Fruit fly (Drosophila melanogaster) whole organism, prepupa: ENCODE results near the gene CG33635.

Experiments
- CG10631 ChIP-seq: fragments of 200-800 bp; sonication (Bioruptor generic); optimal IDR thresholded peaks from 2 replicates; lab custom pipeline; 2016; ENCODE audit warnings: missing biosample characterization, missing genetic modification characterization
- CG11762 ChIP-seq: fragments of 200-800 bp; sonication (Bioruptor generic); optimal IDR thresholded peaks from 3 replicates; lab custom pipeline; 2016; ENCODE audit warnings: missing biosample characterization, missing genetic modification characterization; ENCODE audit not compliant: insufficient read depth
- CG11902 ChIP-seq: fragments of 200-800 bp; sonication (Bioruptor generic); optimal IDR thresholded peaks from 3 replicates; lab custom pipeline; 2016; ENCODE audit warnings: missing biosample characterization, missing genetic modification characterization
- CG31627 ChIP-seq: fragments of 200-800 bp; sonication (Bioruptor generic); optimal IDR thresholded peaks from 3 replicates; lab custom pipeline; 2016; ENCODE audit warnings: missing biosample characterization, missing genetic modification characterization
- CG32006 ChIP-seq: fragments of 200-800 bp; sonication (Bioruptor generic); optimal IDR thresholded peaks from 3 replicates; lab custom pipeline; 2017; ENCODE audit warnings: missing biosample characterization, mild to moderate bottlenecking, missing genetic modification characterization
- CG3919 ChIP-seq: fragments of 200-800 bp; sonication (Bioruptor generic); optimal IDR thresholded peaks from 3 replicates; lab custom pipeline; 2016; ENCODE audit warnings: missing biosample characterization, missing genetic modification characterization
- CG4318 ChIP-seq: fragments of 200-800 bp; sonication (Bioruptor generic); optimal IDR thresholded peaks from 3 replicates; lab custom pipeline; 2017; ENCODE audit warnings: missing biosample characterization, mild to moderate bottlenecking, missing genetic modification characterization
- CG6163 ChIP-seq: fragments of 200-800 bp; sonication (Bioruptor generic); IDR thresholded peaks from 3 replicates; pipeline ENCODE4 v1.3.6; 2022; ENCODE audit warnings: missing biosample characterization, missing genetic modification characterization
- CG6792 ChIP-seq: fragments of 200-800 bp; sonication (Bioruptor generic); optimal IDR thresholded peaks from 3 replicates; lab custom pipeline; 2016; ENCODE audit warnings: missing biosample characterization, missing genetic modification characterization
- CG6808 ChIP-seq: fragments of 200-800 bp; sonication (Bioruptor generic); optimal IDR thresholded peaks from 3 replicates; lab custom pipeline; 2017; ENCODE audit warnings: missing biosample characterization, missing genetic modification characterization, mild to moderate bottlenecking, moderate library complexity, missing genetic modification reagents
- CG6854 ChIP-seq: fragments of 200-800 bp; sonication (Bioruptor generic); optimal IDR thresholded peaks from 2 replicates; lab custom pipeline; 2017; ENCODE audit warnings: missing biosample characterization, mild to moderate bottlenecking, missing genetic modification characterization
- CG8632 ChIP-seq: fragments of 200-800 bp; sonication (Bioruptor generic); optimal IDR thresholded peaks from 3 replicates; lab custom pipeline; 2016; ENCODE audit warnings: missing biosample characterization, missing genetic modification characterization
- Eip75B ChIP-seq: fragments of 200-800 bp; sonication (Bioruptor generic); optimal IDR thresholded peaks from 3 replicates; lab custom pipeline; 2016; ENCODE audit warnings: missing biosample characterization, missing genetic modification characterization
- Eip78C ChIP-seq: fragments of 200-800 bp; sonication (Bioruptor generic); peaks from one replicate; lab custom pipeline; 2016; ENCODE audit warnings: missing biosample characterization, missing genetic modification characterization
- Eip93F ChIP-seq: fragments of 200-800 bp; sonication (Bioruptor generic); optimal IDR thresholded peaks from 2 replicates; lab custom pipeline; 2016; ENCODE audit warnings: missing biosample characterization, mild to moderate bottlenecking, missing genetic modification characterization
- Ets21C ChIP-seq: fragments of 200-800 bp; sonication (Bioruptor generic); optimal IDR thresholded peaks from 3 replicates; lab custom pipeline; 2016; ENCODE audit warnings: missing biosample characterization, missing genetic modification characterization
- Gug ChIP-seq: fragments of 200-800 bp; sonication (Bioruptor generic); IDR thresholded peaks from 2 replicates; pipeline ENCODE4 v1.3.6; 2022; ENCODE audit warnings: missing biosample characterization, missing genetic modification characterization
- Hr39 ChIP-seq: fragments of 200-800 bp; sonication (Bioruptor generic); optimal IDR thresholded peaks from 2 replicates; lab custom pipeline; 2016; ENCODE audit warnings: missing biosample characterization, missing genetic modification characterization
- Lpt ChIP-seq: fragments of 200-800 bp; sonication (Bioruptor generic); optimal IDR thresholded peaks from 3 replicates; lab custom pipeline; 2016; ENCODE audit warnings: missing biosample characterization, missing genetic modification characterization
- Met ChIP-seq: fragments of 200-800 bp; sonication (Bioruptor generic); optimal IDR thresholded peaks from 3 replicates; lab custom pipeline; 2016; ENCODE audit warnings: missing biosample characterization, missing genetic modification characterization
- Sox14 ChIP-seq: fragments of 200-800 bp; sonication (Bioruptor generic); optimal IDR thresholded peaks from 3 replicates; lab custom pipeline; 2016; ENCODE audit warnings: missing biosample characterization, missing genetic modification characterization
- Sox15 ChIP-seq: fragments of 200-800 bp; sonication (Bioruptor generic); optimal IDR thresholded peaks from 3 replicates; lab custom pipeline; 2016; ENCODE audit warnings: missing biosample characterization, missing genetic modification characterization
- acj6 ChIP-seq: fragments of 200-800 bp; sonication (Bioruptor generic); optimal IDR thresholded peaks from 3 replicates; lab custom pipeline; 2016; ENCODE audit warnings: missing biosample characterization, missing genetic modification characterization
- cyc ChIP-seq: fragments of 200-800 bp; sonication (Bioruptor generic); optimal IDR thresholded peaks from 3 replicates; lab custom pipeline; 2016; ENCODE audit warnings: missing biosample characterization, missing genetic modification characterization
- dac ChIP-seq: fragments of 200-800 bp; sonication (Bioruptor generic); optimal IDR thresholded peaks from 2 replicates; lab custom pipeline; 2017; ENCODE audit warnings: missing biosample characterization, mild to moderate bottlenecking, missing genetic modification characterization
- dsx ChIP-seq: fragments of 200-800 bp; optimal IDR thresholded peaks from 3 replicates; lab custom pipeline; 2019; ENCODE audit warnings: missing biosample characterization, mild to moderate bottlenecking, missing genetic modification characterization, moderate library complexity; ENCODE audit not compliant: poor library complexity, severe bottlenecking
- eg ChIP-seq: fragments of 200-800 bp; sonication (Bioruptor generic); IDR thresholded peaks from 3 replicates; pipeline ENCODE4 v1.3.6; 2022; ENCODE audit warnings: missing biosample characterization, missing genetic modification characterization
- fd59A ChIP-seq: fragments of 200-800 bp; sonication (Bioruptor generic); optimal IDR thresholded peaks from 2 replicates; lab custom pipeline; 2017; ENCODE audit warnings: missing biosample characterization, mild to moderate bottlenecking, missing genetic modification characterization, missing genetic modification reagents
- fkh ChIP-seq: fragments of 200-800 bp; sonication (Bioruptor generic); optimal IDR thresholded peaks from 3 replicates; lab custom pipeline; 2017; ENCODE audit warnings: missing biosample characterization, mild to moderate bottlenecking, missing genetic modification characterization, moderate library complexity
- lz ChIP-seq: fragments of 200-800 bp; sonication (Bioruptor generic); optimal IDR thresholded peaks from 3 replicates; lab custom pipeline; 2016; ENCODE audit warnings: missing biosample characterization, missing genetic modification characterization
- pdm3 ChIP-seq: fragments of 200-800 bp; sonication (Bioruptor generic); optimal IDR thresholded peaks from 3 replicates; lab custom pipeline; 2016; ENCODE audit warnings: missing biosample characterization, missing genetic modification characterization
- spab ChIP-seq: fragments of 200-800 bp; sonication (Bioruptor generic); optimal IDR thresholded peaks from 2 replicates; lab custom pipeline; 2017; ENCODE audit warnings: missing biosample characterization, mild to moderate bottlenecking, missing genetic modification characterization, missing genetic modification reagents
- svp ChIP-seq: fragments of 200-800 bp; sonication (Bioruptor generic); peaks from one replicate; lab custom pipeline; 2016; ENCODE audit warnings: missing biosample characterization, missing genetic modification characterization
- topi ChIP-seq: fragments of 200-800 bp; sonication (Bioruptor generic); optimal IDR thresholded peaks from 3 replicates; lab custom pipeline; 2016; ENCODE audit warnings: missing biosample characterization, missing genetic modification characterization
- vri ChIP-seq: fragments of 200-800 bp; sonication (Bioruptor generic); optimal IDR thresholded peaks from 3 replicates; lab custom pipeline; 2016; ENCODE audit warnings: missing biosample characterization, mild to moderate bottlenecking, missing genetic modification characterization

Gene CG33635

DNA sequence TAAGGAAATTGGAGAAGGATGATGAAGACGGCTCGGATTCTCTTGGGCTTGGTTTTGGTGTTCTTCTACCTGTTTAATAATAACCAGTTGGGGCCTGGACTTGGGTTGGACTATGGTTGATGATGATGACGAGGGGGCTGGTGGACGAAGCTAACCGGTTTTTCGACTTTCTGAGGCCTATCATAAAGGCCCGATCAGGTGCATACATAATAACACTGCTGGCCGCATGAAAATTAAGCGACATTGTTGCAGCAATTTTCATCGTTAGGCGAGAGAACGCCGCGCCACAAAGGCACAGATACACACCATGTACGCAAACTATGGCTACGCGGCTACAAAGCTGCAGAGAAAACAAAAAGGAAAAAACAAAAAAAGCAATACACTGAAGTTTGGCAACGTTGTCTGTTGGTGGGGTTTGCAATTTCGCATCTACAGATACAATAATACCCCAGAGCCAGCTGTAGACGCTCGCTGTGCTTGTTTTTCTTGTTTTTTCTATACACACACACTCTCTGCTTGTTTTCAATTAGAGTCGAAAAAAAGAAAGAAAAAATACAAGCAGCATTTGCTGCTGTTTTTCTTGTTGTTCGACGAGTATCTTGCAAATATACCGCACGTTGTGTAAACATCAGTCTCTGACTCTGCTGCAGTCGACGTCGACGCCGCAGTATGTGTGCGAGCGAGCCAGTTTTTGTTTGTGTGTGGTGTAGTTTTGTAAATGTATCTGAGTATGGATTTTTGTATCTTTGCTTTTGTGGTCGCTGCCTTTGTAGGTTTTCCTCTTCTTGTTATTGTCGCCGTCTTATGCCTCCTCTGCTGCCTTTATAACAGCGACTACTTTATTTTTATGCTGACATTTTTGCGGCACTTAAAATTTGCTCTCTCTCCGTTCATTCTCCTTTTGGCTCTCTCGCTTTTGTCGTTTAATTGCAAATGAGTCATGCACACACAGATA, 7.9 kb upstream of the CG33635 start (continued):
- TF ChIP-seq CG6808 (peak; percentile 98), Sox14 (GFP tag; lab: Kevin White, UChicago) (peak; percentile 84), CG8632 (GFP tag; lab: Kevin White, UChicago) (peak; percentile 80), Ets21C (GFP tag; lab: Kevin White, UChicago) (peak; percentile 43), Hr39 (peak; percentile 3), Lpt (GFP tag; lab: Kevin White, UChicago) (peak; percentile 99), CG3919 (peak; percentile 85), CG6854 (GFP tag; lab: Kevin White, UChicago) (peak; percentile 92), CG10631 (peak; percentile 75), Eip93F (GFP tag; lab: Kevin White, UChicago) (peak; percentile 82)
- TF ChIP-seq, all 60 proteins: peak for 50

DNA sequence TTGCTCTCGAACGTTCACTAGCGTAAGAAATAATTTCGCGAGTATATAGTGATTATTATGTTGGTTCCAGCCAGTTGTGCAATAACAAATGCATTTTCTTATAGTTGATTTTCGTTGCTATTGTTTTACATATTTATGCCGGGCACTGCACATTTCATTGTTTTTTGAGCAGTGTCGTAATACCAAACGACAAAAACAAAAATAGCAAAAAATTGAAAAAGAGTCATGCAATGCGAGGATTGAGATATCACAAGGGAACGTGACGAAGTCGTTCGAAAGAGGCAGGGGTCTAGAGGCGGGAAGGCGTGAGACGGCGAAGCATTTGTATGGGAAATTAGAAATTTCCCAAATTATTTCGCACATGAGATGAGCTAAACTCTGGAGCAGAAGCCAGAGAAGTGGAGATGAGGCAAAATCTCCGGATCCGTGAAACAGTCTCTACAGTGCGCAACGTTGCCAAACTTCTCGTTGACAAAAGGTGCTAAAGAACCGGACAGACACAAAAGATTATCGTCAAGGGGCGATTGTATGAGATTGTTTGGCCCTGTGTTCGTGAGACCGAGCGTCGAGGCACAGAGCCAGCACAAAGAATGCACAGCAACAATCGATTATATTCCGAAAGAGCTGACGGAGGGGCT, 6.9 kb upstream of the CG33635 start:
- TF ChIP-seq CG11762 (GFP tag; lab: Kevin White, UChicago) (no peak), Sox15 (no peak), Met (GFP tag; lab: Kevin White, UChicago) (peak; percentile 12), CG6854 (GFP tag; lab: Kevin White, UChicago) (peak; percentile 16), Sox14 (GFP tag; lab: Kevin White, UChicago) (peak; percentile 44), pdm3 (GFP tag; lab: Kevin White, UChicago) (no peak), CG6808 (no peak), CG6792 (no peak), dsx (GFP tag; lab: Kevin White, UChicago) (no peak), Lpt (GFP tag; lab: Kevin White, UChicago) (no peak), CG4318 (GFP tag; lab: Kevin White, UChicago) (no peak), Hr39 (no peak), topi (GFP tag; lab: Kevin White, UChicago) (no peak), svp (GFP tag; lab: Kevin White, UChicago) (peak; percentile 86), vri (GFP tag; lab: Kevin White, UChicago) (peak; percentile 47), CG31627 (GFP tag; lab: Kevin White, UChicago) (no peak), Eip93F (GFP tag; lab: Kevin White, UChicago) (no peak), spab (GFP tag; lab: Kevin White, UChicago) (no peak)

DNA sequence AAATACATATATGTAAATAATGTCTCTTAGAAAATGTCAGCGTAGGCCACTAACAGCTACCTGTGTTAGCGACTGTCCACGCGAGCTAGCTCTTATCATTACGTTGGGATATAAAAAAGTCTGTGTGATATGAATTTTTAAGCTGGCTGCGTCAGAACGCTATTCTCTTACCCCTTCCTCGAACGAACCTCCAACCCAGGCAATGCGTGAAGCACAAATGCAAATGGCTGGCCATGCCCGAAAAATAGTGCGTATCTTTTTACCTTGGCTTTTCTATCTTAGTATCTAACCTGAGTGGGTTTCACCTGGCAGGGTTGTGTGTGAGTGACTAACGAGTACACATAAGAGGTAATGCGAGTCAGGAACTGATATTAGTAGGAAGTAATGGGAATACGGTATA, 4.8 kb upstream of the CG33635 start:
- TF ChIP-seq acj6 (no peak), dac (GFP tag; lab: Kevin White, UChicago) (no peak), Eip75B (no peak), fkh (GFP tag; lab: Kevin White, UChicago) (peak; percentile 24)
- TF ChIP-seq, all 60 proteins: peak for 1

DNA sequence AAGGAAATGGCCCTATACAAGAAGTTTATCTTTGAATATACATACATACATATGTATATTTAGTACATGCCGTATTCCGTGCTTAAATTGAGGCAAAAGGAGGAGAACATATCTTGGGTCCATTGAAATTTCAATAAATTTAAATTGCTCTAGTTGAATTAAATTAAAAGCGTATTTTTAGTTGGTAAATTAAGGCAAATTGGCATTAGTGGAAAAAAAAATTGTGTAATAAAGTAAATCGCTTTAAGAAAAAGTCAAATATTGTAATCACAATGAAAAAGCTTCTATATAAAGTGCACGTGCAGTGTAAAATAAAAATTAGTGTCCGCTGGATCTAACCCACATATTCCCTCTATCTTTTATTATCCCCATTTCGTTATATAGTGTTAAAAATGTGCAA, 3.7 kb upstream of the CG33635 start:
- TF ChIP-seq Gug (GFP tag; lab: Robert Waterston, UW) (no peak), fkh (GFP tag; lab: Kevin White, UChicago) (no peak), CG6163 (no peak), lz (GFP tag; lab: Kevin White, UChicago) (no peak), CG10631 (peak; percentile 25), Eip78C (peak; percentile 56), fd59A (no peak), CG11902 (GFP tag; lab: Kevin White, UChicago) (no peak), svp (GFP tag; lab: Kevin White, UChicago) (no peak), topi (GFP tag; lab: Kevin White, UChicago) (no peak), CG32006 (GFP tag; lab: Kevin White, UChicago) (no peak), Eip75B (no peak), cyc (GFP tag; lab: Kevin White, UChicago) (no peak), eg (no peak), Met (GFP tag; lab: Kevin White, UChicago) (no peak), CG3919 (no peak)
